Fruit fly (Drosophila melanogaster): Measurements from ENCODE around the gene CG10628.

The CG10628 gene

DNA sequence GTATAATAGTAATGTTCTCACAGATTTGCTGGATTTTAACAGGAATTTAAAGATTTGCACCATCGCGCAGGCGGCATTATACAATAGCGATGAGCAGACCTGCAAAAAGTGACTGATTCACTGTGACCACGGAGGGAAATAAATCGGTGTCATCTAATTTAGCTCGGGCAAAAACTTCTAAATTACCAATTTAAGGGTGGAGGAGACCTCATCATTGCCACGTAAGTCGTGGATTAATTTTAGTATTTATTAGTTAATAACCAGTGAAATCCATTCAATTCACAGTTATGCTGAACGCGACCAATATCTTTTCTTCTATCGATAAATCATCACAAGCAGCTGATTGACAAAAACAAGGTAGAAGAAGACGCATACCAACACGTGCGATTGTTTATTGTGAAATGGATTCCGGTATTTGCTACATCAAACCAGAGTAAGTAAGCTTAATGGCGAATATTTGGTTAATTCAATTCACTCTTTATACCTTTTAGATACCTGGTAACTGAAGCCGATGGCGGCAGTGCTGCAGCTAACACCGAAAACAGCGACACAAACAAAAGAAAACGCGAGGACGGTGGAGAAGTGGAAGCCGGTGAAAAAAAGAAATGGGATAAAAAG lies at the start of gene CG10628, which contains the start of gene Dus3:
CG10628 (minus strand) TSS at position 105 of the 618 bp plus-strand sequence.
Dus3 (plus strand) TSS at position 369 of the 618 bp plus-strand sequence.
- TF ChIP-seq psq (optimal IDR thresholded peaks at IDR 0.05), result no peak
- no peak for TF ChIP-seq ttk (optimal IDR thresholded peaks at IDR 0.05)
- no peak for TF ChIP-seq h (optimal IDR thresholded peaks at IDR 0.05)
- TF ChIP-seq insv (optimal IDR thresholded peaks at IDR 0.05), result no peak
- TF ChIP-seq Myc (optimal IDR thresholded peaks at IDR 0.05), result no peak
- no peak for TF ChIP-seq Sin3A (optimal IDR thresholded peaks at IDR 0.05)

DNA sequence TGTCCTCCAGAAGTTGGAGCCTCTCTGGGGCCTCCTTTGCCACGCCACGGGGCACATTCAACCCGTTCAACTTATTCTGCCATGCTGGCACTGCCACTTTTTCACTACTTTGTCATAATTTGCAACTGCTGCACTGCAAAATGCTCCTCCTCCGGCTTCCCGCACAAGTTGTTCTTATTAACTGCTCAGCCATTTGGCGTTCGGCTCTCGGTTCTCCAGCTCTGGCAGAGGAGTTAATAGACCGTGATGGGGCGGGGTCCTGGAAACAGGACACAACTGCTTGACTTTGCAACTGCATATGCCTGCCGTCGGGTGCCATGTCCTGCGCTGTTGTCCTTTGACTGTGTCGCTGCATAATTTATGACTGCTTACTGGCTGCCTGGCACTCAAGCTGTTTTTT lies 46.6 kb upstream of the CG10628 start:
- TF ChIP-seq ttk (optimal IDR thresholded peaks at IDR 0.05) (no peak), Sin3A (optimal IDR thresholded peaks at IDR 0.05) (no peak), Myc (optimal IDR thresholded peaks at IDR 0.05) (no peak), psq (optimal IDR thresholded peaks at IDR 0.05) (no peak), insv (optimal IDR thresholded peaks at IDR 0.05) (no peak), h (optimal IDR thresholded peaks at IDR 0.05) (no peak)

DNA sequence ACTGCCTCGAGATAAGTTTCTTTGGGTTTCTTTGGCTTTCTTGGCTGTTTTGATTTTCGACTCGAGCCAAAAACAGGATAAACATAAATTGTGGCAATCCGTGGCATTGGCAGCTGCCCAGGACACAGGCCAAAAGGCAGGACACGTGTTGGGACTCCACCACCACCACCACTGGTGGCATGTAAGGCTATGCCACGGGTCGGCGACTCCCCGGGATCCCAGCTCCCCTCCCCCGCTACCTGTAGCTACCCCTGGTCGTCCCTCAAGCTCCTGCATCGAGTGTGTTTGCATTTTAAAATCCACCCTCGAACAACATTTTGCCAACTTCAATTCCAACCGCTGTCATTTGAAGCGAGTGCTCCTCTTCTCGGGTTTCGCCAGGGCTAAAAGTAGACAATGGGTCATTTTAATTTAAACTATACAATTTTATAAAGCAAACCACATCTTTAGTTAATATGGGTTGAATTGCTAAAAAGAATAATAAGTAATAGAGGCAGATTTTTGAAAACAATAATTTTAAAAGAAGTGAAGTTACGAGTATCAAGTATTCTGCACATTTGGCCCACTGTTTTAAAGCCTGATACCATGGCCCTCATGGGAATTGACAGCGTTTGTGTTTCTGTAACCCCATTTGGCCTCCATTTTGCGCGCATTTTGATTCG lies 43.7 kb upstream of the CG10628 start:
- TF ChIP-seq Sin3A (optimal IDR thresholded peaks at IDR 0.05) (no peak), ttk (optimal IDR thresholded peaks at IDR 0.05) (no peak), insv (optimal IDR thresholded peaks at IDR 0.05) (no peak), h (optimal IDR thresholded peaks at IDR 0.05) (no peak), Myc (optimal IDR thresholded peaks at IDR 0.05) (no peak), psq (optimal IDR thresholded peaks at IDR 0.05) (no peak)

DNA sequence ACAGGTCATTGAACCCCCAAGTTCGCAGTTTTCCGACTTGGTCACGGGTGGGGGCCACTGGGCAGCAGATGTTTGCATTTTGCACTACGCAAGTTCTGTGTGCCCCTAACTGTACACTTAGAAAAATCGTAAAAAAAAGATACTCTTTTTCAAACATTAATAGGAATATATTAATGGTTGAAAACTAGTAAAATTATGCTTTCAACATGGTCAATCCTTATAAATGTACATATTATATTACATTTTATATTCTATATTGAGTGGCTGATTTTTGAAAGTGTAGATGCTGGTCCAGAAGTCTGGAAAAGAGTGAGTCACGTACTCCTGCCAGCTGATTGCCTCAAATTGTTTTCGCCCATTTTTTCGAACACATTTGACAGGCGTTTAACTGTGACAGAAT lies 42.3 kb upstream of the CG10628 start:
- TF ChIP-seq insv (optimal IDR thresholded peaks at IDR 0.05) (no peak), Sin3A (optimal IDR thresholded peaks at IDR 0.05) (no peak), Myc (optimal IDR thresholded peaks at IDR 0.05) (no peak)

DNA sequence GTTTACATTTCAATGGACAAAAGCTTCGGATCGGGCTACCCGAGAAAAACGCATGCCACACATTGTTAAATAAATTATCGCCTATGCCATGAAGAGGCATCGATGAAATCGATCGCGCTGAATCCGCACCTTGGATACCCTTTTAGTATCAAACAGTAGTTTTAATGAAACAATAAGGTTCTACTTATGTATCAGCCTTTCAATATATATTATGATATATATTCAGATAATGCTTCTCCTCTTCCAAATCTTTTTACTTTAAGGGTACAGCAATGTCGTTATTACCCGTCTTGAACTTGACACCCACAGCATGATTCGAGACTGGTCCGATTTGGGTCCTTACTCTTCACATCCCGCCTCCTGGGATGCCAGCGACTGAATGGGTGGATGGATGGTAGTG lies 41.5 kb upstream of the CG10628 start:
- TF ChIP-seq insv (optimal IDR thresholded peaks at IDR 0.05) (no peak), psq (optimal IDR thresholded peaks at IDR 0.05) (no peak), Sin3A (optimal IDR thresholded peaks at IDR 0.05) (no peak), ttk (optimal IDR thresholded peaks at IDR 0.05) (no peak), h (optimal IDR thresholded peaks at IDR 0.05) (no peak), Myc (optimal IDR thresholded peaks at IDR 0.05) (no peak)

DNA sequence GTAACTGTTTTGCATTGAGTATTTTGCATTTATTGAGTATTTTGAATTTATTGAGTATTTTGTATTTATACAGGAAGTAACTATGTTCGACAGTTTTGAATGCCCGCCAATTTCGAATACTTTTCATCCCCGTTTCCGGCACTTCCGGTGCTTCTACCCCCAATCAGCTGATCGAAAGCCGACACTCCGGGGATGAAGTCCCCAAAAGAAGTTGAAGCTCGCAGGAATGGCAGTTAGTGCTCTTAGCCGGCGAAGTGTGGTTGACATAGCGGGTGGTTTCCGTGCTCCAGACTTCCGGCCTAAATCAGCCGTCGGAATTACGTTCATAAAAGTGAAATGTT lies 37.7 kb upstream of the CG10628 start, which contains the start of gene sick:
sick (plus strand) TSS at position 255 of the 341 bp plus-strand sequence.
- TF ChIP-seq h (optimal IDR thresholded peaks at IDR 0.05) (no peak), Myc (optimal IDR thresholded peaks at IDR 0.05) (no peak), ttk (optimal IDR thresholded peaks at IDR 0.05) (no peak), insv (optimal IDR thresholded peaks at IDR 0.05) (no peak)

DNA sequence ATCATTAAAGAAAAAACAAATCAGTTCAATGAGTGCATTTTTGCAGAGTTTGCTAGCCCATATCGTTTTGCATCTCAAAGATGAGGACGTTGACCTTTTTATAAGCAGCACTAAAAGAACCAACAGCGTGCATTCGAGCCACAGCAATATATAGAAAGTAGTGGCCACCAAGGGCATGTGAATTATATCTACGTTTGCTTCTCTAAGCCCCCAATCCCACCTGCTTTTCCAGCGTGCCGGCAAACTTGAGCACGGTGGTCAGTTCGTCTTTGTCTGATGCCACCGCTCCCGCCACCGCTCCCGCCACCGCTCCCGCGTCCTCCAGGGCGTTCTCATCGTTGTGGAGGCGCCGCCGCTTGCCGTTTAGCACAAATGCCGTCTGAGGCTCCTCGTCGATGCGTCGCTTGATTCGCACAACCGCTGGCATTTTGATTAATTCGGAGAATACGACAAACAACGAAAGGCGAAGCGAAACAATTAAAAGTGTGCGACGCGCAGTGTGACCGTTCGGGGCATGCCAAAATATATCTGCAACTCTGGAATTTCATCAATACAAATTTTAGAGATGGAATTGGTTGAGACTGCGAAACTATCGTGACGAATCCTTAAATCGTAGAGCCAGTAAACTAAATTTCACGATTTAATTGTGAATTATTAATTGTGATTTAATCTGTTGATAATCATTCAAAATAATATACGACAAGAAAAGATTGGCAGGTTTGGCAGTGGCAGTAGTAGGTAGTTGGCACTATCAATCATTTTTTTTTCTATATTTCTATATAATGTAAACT lies 37.1 kb upstream of the CG10628 start:
- TF ChIP-seq insv (optimal IDR thresholded peaks at IDR 0.05) (no peak), h (optimal IDR thresholded peaks at IDR 0.05) (no peak), psq (optimal IDR thresholded peaks at IDR 0.05) (no peak), Sin3A (optimal IDR thresholded peaks at IDR 0.05) (no peak), ttk (optimal IDR thresholded peaks at IDR 0.05) (no peak), Myc (optimal IDR thresholded peaks at IDR 0.05) (no peak)

DNA sequence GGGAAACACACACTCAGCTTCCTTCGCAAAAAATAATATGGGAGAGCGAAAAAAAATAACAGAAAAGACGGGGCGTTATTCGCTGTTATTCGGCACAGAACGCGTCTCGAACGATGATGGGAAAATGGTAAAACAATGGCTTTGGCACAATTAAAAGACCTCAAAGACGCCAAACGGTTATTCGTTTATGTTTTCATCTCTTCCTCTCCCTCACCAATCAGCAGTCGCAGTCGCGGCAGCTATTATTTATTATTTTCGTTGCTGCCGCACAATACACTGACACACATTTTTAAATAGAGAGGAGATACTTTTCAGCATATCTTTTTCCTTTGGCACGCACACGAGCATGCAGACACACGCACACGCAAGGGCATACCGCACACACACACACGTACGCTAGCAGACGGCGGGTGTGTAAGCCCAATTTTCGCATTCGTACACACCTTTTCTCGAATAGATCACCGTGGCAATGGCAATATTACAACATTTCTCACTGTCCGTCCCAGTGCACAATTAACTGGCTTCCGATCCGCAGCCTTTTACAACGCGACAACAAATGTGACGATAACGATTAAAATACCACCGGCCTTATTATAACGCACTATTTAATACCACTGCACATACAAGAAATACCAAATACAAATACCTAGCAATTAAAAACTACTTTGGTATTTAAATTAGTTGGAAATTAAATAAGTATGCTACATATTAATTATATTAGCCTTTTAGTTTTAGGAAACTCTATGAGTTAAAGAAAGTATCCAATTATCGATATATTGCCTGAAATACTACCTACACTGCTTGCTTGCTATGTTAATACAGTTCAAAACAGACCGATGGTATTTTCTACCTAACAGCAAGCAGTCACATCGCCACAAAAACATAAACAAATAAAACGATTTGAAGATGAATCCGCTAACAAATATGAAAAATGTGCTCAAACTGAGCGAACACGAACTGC lies 33.2 kb upstream of the CG10628 start, which contains the start of the genes CdGAPr and CG10466:
CdGAPr (minus strand) TSS at position 562 of the 961 bp plus-strand sequence.
CG10466 (plus strand) TSS at position 784 of the 961 bp plus-strand sequence.
- TF ChIP-seq ttk (optimal IDR thresholded peaks at IDR 0.05) (no peak), Myc (optimal IDR thresholded peaks at IDR 0.05) (no peak), insv (optimal IDR thresholded peaks at IDR 0.05) (no peak), h (optimal IDR thresholded peaks at IDR 0.05) (no peak), psq (optimal IDR thresholded peaks at IDR 0.05) (no peak), Sin3A (optimal IDR thresholded peaks at IDR 0.05) (no peak)

DNA sequence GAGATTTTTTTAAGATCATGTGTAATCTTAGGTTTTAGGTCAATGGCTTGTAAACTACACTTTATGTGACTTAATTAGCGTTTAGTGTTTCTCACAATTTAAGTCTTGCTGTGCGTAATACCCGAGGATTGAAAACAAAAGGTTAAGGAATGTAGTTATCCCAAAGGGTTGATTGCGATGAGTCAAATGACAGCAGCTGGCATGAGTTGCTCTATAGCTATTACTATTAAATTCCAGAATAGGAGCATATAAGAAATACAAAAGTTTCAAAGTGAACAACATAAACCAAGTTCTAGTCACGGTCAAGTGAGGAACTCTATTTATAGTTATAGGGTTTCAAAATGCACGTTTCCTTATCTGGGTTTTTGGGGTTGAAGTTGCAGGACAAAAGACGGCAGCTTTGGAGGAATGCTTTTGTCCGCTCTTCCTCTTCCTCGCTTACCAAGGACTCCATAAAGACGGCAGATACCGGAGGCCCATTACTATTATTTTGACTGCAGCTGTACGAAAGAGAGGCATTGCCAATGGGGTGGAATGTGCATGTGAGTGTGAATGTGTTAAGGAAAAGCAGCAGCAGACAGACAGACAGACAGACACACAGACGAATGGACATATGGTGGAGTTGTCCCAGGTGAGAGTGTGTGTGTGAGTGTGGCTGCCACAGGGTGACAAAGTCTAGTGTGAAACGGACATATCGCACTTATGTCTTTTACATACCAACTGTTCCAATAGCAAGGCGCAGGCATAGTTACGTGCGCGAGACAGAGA lies 32.3 kb upstream of the CG10628 start:
- TF ChIP-seq psq (optimal IDR thresholded peaks at IDR 0.05), result no peak
- no peak for TF ChIP-seq insv (optimal IDR thresholded peaks at IDR 0.05)
- TF ChIP-seq Myc (optimal IDR thresholded peaks at IDR 0.05), result no peak
- no peak for TF ChIP-seq h (optimal IDR thresholded peaks at IDR 0.05)
- no peak for TF ChIP-seq ttk (optimal IDR thresholded peaks at IDR 0.05)
- TF ChIP-seq Sin3A (optimal IDR thresholded peaks at IDR 0.05), result no peak

DNA sequence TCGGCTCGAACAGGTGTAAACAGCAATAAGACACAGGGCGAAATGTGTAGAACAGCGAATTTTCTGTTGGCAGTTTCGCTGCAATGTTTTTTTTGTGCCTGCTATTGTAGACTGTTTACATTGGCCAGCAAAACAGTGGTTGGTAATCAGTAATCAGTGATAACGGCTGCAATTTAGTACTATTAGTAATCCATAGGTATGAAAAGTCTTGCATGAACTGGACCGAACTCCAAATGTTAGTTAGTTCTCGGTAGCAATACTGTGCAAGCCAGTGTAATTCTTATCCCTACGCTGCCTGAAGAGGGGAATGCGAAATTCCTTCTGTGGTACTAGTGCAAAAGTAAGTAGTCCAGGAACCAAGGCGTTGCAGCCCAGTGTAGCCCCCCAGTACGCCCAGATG lies 30.3 kb upstream of the CG10628 start:
- TF ChIP-seq Sin3A (optimal IDR thresholded peaks at IDR 0.05), result no peak
- TF ChIP-seq h (optimal IDR thresholded peaks at IDR 0.05), result no peak
- no peak for TF ChIP-seq insv (optimal IDR thresholded peaks at IDR 0.05)
- TF ChIP-seq ttk (optimal IDR thresholded peaks at IDR 0.05), result no peak
- no peak for TF ChIP-seq psq (optimal IDR thresholded peaks at IDR 0.05)
- no peak for TF ChIP-seq Myc (optimal IDR thresholded peaks at IDR 0.05)

Measured in Kc167 (cell line).